Worm (Caenorhabditis elegans) whole organism, mixed stage, embryonic: ENCODE measurements around the gene nca-2.

Experiments used
- ceh-43 ChIP-seq: fragments of 200-800 bp; sonication (Bioruptor generic); optimal IDR thresholded peaks from 2 replicates; lab custom pipeline; 2018; ENCODE audit warnings: mild to moderate bottlenecking, missing genetic modification characterization, moderate library complexity, missing compliant biosample characterization
- ces-1 ChIP-seq: fragments of 150-350 bp; optimal IDR thresholded peaks from 2 replicates; lab custom pipeline; 2014; ENCODE audit warnings: missing biosample characterization, missing genetic modification reagents, missing genetic modification characterization
- drap-1 ChIP-seq: fragments of 200-800 bp; sonication (Bioruptor generic); optimal IDR thresholded peaks from 3 replicates; lab custom pipeline; 2018; ENCODE audit warnings: mild to moderate bottlenecking, missing genetic modification characterization, missing compliant biosample characterization
- elt-3 ChIP-seq: fragments of 150-350 bp; optimal IDR thresholded peaks from 2 replicates; lab custom pipeline; 2014; ENCODE audit warnings: missing biosample characterization, missing genetic modification characterization
- mep-1 ChIP-seq: fragments of 150-350 bp; optimal IDR thresholded peaks from 2 replicates; lab custom pipeline; 2017; ENCODE audit warnings: missing biosample characterization, missing genetic modification reagents, missing genetic modification characterization, inconsistent platforms
- nhr-12 ChIP-seq: fragments of 150-350 bp; optimal IDR thresholded peaks from 2 replicates; lab custom pipeline; 2014; ENCODE audit warnings: missing biosample characterization, missing genetic modification characterization
- nhr-237 ChIP-seq: fragments of 150-350 bp; optimal IDR thresholded peaks from 2 replicates; lab custom pipeline; 2014; ENCODE audit warnings: missing biosample characterization, missing genetic modification characterization
- nhr-76 ChIP-seq: sonication (generic microtip); optimal IDR thresholded peaks from 2 replicates; lab custom pipeline; 2017; ENCODE audit warnings: missing biosample characterization, missing genetic modification characterization
- sem-2 ChIP-seq: fragments of 200-800 bp; sonication (Bioruptor generic); optimal IDR thresholded peaks from 2 replicates; lab custom pipeline; 2018; ENCODE audit warnings: mild to moderate bottlenecking, missing genetic modification characterization, missing compliant biosample characterization
- snpc-4 ChIP-seq: fragments of 150-350 bp; optimal IDR thresholded peaks from 2 replicates; lab custom pipeline; 2014; ENCODE audit warnings: missing biosample characterization, missing genetic modification characterization
- tbx-8 ChIP-seq: fragments of 200-800 bp; sonication (Bioruptor generic); optimal IDR thresholded peaks from 2 replicates; lab custom pipeline; 2018; ENCODE audit warnings: mild to moderate bottlenecking, missing genetic modification characterization, moderate library complexity, missing compliant biosample characterization
- unc-39 ChIP-seq: fragments of 150-350 bp; optimal IDR thresholded peaks from 2 replicates; lab custom pipeline; 2014; ENCODE audit warnings: missing biosample characterization, missing genetic modification characterization
- unc-62 ChIP-seq: fragments of 150-350 bp; optimal IDR thresholded peaks from 2 replicates; lab custom pipeline; 2014; ENCODE audit warnings: missing biosample characterization, missing genetic modification reagents, missing genetic modification characterization
- ztf-11 ChIP-seq: fragments of 150-350 bp; optimal IDR thresholded peaks from 2 replicates; lab custom pipeline; 2014; ENCODE audit warnings: missing biosample characterization, missing genetic modification characterization

ce11 chrIII:5010723-5011122, 45.4 kb downstream of the nca-2 start:
- TF ChIP-seq ceh-43 (GFP tag; lab: Kevin White, UChicago) (no peak), mep-1 (tag; lab: Kevin White, UChicago) (no peak), sem-2 (GFP tag; lab: Kevin White, UChicago) (no peak), unc-39 (tag; lab: Kevin White, UChicago) (no peak), ces-1 (GFP tag; lab: Kevin White, UChicago) (no peak), nhr-237 (no peak), nhr-12 (tag; lab: Kevin White, UChicago) (no peak), elt-3 (tag; lab: Kevin White, UChicago) (no peak), unc-62 (no peak), nhr-76 (tag; lab: Kevin White, UChicago) (no peak), drap-1 (GFP tag; lab: Kevin White, UChicago) (no peak), ztf-11 (tag; lab: Kevin White, UChicago) (no peak), snpc-4 (tag; lab: Kevin White, UChicago) (no peak), tbx-8 (GFP tag; lab: Kevin White, UChicago) (no peak)
